Worm (Caenorhabditis elegans) whole organism, L2 larva: ENCODE data around the gene F09C12.2.

Experiments used
- C34F6.9 ChIP-seq: fragments of 150-350 bp; optimal IDR thresholded peaks from 2 replicates; lab custom pipeline; 2014; ENCODE audit warnings: missing biosample characterization, missing genetic modification characterization
- F13H6.1 ChIP-seq: sonication (generic microtip); optimal IDR thresholded peaks from 2 replicates; lab custom pipeline; 2016; ENCODE audit warnings: missing genetic modification characterization, missing compliant biosample characterization
- R02D3.7 ChIP-seq: fragments of 150-350 bp; optimal IDR thresholded peaks from 2 replicates; lab custom pipeline; 2014; ENCODE audit warnings: missing biosample characterization, missing genetic modification characterization
- Y55F3AM.14 ChIP-seq: fragments of 200-800 bp; sonication (Bioruptor generic); optimal IDR thresholded peaks from 2 replicates; lab custom pipeline; 2018; ENCODE audit warnings: mild to moderate bottlenecking, missing genetic modification characterization, missing compliant biosample characterization
- ZK546.5 ChIP-seq: sonication (generic microtip); optimal IDR thresholded peaks from 2 replicates; lab custom pipeline; 2017; ENCODE audit warnings: missing biosample characterization, missing genetic modification characterization
- alr-1 ChIP-seq: fragments of 150-350 bp; optimal IDR thresholded peaks from 2 replicates; lab custom pipeline; 2014; ENCODE audit warnings: missing biosample characterization, missing genetic modification characterization
- aly-2 ChIP-seq: fragments of 150-350 bp; optimal IDR thresholded peaks from 2 replicates; lab custom pipeline; 2014; ENCODE audit warnings: missing biosample characterization, missing genetic modification characterization
- ama-1 ChIP-seq: fragments of 150-350 bp; optimal IDR thresholded peaks from 2 replicates; lab custom pipeline; 2018; ENCODE audit warnings: inconsistent platforms
- blmp-1 ChIP-seq: sonication (generic microtip); optimal IDR thresholded peaks from 2 replicates; lab custom pipeline; 2017; ENCODE audit warnings: missing genetic modification characterization, mild to moderate bottlenecking, missing compliant biosample characterization, antibody characterized with exemption, moderate library complexity; ENCODE audit not compliant: insufficient read depth
- ceh-16 ChIP-seq: fragments of 150-350 bp; optimal IDR thresholded peaks from 2 replicates; lab custom pipeline; 2014; ENCODE audit warnings: missing biosample characterization, missing genetic modification characterization
- ceh-82 ChIP-seq: fragments of 150-350 bp; optimal IDR thresholded peaks from 2 replicates; lab custom pipeline; 2014; ENCODE audit warnings: missing biosample characterization, missing genetic modification characterization
- crh-2 ChIP-seq: sonication (generic microtip); optimal IDR thresholded peaks from 2 replicates; lab custom pipeline; 2017; ENCODE audit warnings: missing biosample characterization, missing genetic modification characterization
- dmd-4 ChIP-seq: sonication (generic microtip); optimal IDR thresholded peaks from 2 replicates; lab custom pipeline; 2017; ENCODE audit warnings: missing biosample characterization, missing genetic modification characterization
- egl-27 ChIP-seq: sonication (generic microtip); optimal IDR thresholded peaks from 3 replicates; lab custom pipeline; 2017; ENCODE audit warnings: missing biosample characterization, missing genetic modification reagents, missing genetic modification characterization
- elt-1 ChIP-seq: fragments of 150-350 bp; optimal IDR thresholded peaks from 2 replicates; lab custom pipeline; 2014; ENCODE audit warnings: missing biosample characterization, missing genetic modification characterization
- elt-3 ChIP-seq: sonication (generic microtip); optimal IDR thresholded peaks from 2 replicates; lab custom pipeline; 2017; ENCODE audit warnings: missing biosample characterization, missing genetic modification characterization
- fos-1 ChIP-seq: fragments of 150-350 bp; optimal IDR thresholded peaks from 2 replicates; lab custom pipeline; 2014; ENCODE audit warnings: missing biosample characterization, missing genetic modification characterization
- gmeb-1 ChIP-seq: fragments of 150-350 bp; optimal IDR thresholded peaks from 2 replicates; lab custom pipeline; 2014; ENCODE audit warnings: missing biosample characterization, missing genetic modification characterization
- lin-11 ChIP-seq: fragments of 150-350 bp; sonication (generic microtip); optimal IDR thresholded peaks from 2 replicates; lab custom pipeline; 2014; ENCODE audit warnings: missing biosample characterization, missing genetic modification characterization, inconsistent platforms, mixed read lengths
- lin-13 ChIP-seq: fragments of 150-350 bp; optimal IDR thresholded peaks from 2 replicates; lab custom pipeline; 2014; ENCODE audit warnings: missing biosample characterization, missing genetic modification reagents, missing genetic modification characterization
- lin-39 ChIP-seq: fragments of 150-350 bp; optimal IDR thresholded peaks from 2 replicates; lab custom pipeline; 2014; ENCODE audit warnings: missing biosample characterization, missing genetic modification reagents, missing genetic modification characterization
- lsy-2 ChIP-seq, 2 experiments: fragments of 150-350 bp in 1 of 2; sonication (generic microtip) in 1 of 2; optimal IDR thresholded peaks; 2 replicates each; lab custom pipeline; 2014 to 2017; ENCODE audit warnings: missing biosample characterization in 2 of 2, missing genetic modification characterization in 2 of 2
- mab-5 ChIP-seq: fragments of 150-350 bp; optimal IDR thresholded peaks from 2 replicates; lab custom pipeline; 2014; ENCODE audit warnings: missing biosample characterization, missing genetic modification characterization
- mbf-1 ChIP-seq: sonication (generic microtip); optimal IDR thresholded peaks from 2 replicates; lab custom pipeline; 2017; ENCODE audit warnings: missing biosample characterization, missing genetic modification characterization
- mdl-1 ChIP-seq, 2 experiments: fragments of 150-350 bp in 1 of 2; sonication (generic microtip) in 1 of 2; optimal IDR thresholded peaks; 2 replicates each; lab custom pipeline; 2017; ENCODE audit warnings: missing biosample characterization in 2 of 2, missing genetic modification characterization in 2 of 2
- nhr-10 ChIP-seq: sonication (generic microtip); optimal IDR thresholded peaks from 2 replicates; lab custom pipeline; 2017; ENCODE audit warnings: missing biosample characterization, missing genetic modification characterization
- nhr-11 ChIP-seq: fragments of 150-350 bp; optimal IDR thresholded peaks from 2 replicates; lab custom pipeline; 2014; ENCODE audit warnings: missing biosample characterization, missing genetic modification characterization
- nhr-12 ChIP-seq: fragments of 150-350 bp; optimal IDR thresholded peaks from 2 replicates; lab custom pipeline; 2014; ENCODE audit warnings: missing biosample characterization, missing genetic modification characterization
- nhr-129 ChIP-seq: fragments of 150-350 bp; optimal IDR thresholded peaks from 2 replicates; lab custom pipeline; 2014; ENCODE audit warnings: missing biosample characterization, missing genetic modification characterization
- nhr-21 ChIP-seq: fragments of 150-350 bp; optimal IDR thresholded peaks from 2 replicates; lab custom pipeline; 2014; ENCODE audit warnings: missing biosample characterization, missing genetic modification characterization
- nhr-23 ChIP-seq: fragments of 150-350 bp; optimal IDR thresholded peaks from 2 replicates; lab custom pipeline; 2014; ENCODE audit warnings: missing biosample characterization, missing genetic modification reagents, missing genetic modification characterization
- nhr-237 ChIP-seq: fragments of 150-350 bp; optimal IDR thresholded peaks from 2 replicates; lab custom pipeline; 2014; ENCODE audit warnings: missing biosample characterization, missing genetic modification characterization
- nhr-25 ChIP-seq: fragments of 150-350 bp; sonication (generic microtip); optimal IDR thresholded peaks from 3 replicates; lab custom pipeline; 2014; ENCODE audit warnings: missing biosample characterization, missing genetic modification characterization
- nhr-6 ChIP-seq: fragments of 150-350 bp; optimal IDR thresholded peaks from 2 replicates; lab custom pipeline; 2014; ENCODE audit warnings: missing biosample characterization, missing genetic modification characterization
- nhr-77 ChIP-seq: fragments of 150-350 bp; optimal IDR thresholded peaks from 2 replicates; lab custom pipeline; 2014; ENCODE audit warnings: missing biosample characterization, missing genetic modification characterization
- peb-1 ChIP-seq: fragments of 150-350 bp; optimal IDR thresholded peaks from 2 replicates; lab custom pipeline; 2014; ENCODE audit warnings: missing biosample characterization, missing genetic modification characterization
- skn-1 ChIP-seq: sonication (generic microtip); optimal IDR thresholded peaks from 2 replicates; lab custom pipeline; 2017; ENCODE audit warnings: missing biosample characterization, missing genetic modification characterization
- sma-3 ChIP-seq: sonication (generic microtip); optimal IDR thresholded peaks from 2 replicates; lab custom pipeline; 2016; ENCODE audit warnings: missing genetic modification reagents, missing genetic modification characterization, missing compliant biosample characterization
- snpc-4 ChIP-seq: fragments of 150-350 bp; optimal IDR thresholded peaks from 2 replicates; lab custom pipeline; 2014; ENCODE audit warnings: missing biosample characterization, missing genetic modification characterization
- unc-39 ChIP-seq: fragments of 150-350 bp; optimal IDR thresholded peaks from 2 replicates; lab custom pipeline; 2014; ENCODE audit warnings: missing biosample characterization, missing genetic modification characterization
- unc-55 ChIP-seq: fragments of 150-350 bp; sonication (generic microtip); optimal IDR thresholded peaks from 3 replicates; lab custom pipeline; 2014; ENCODE audit warnings: missing biosample characterization, missing genetic modification reagents, missing genetic modification characterization
- unc-62 ChIP-seq: fragments of 150-350 bp; optimal IDR thresholded peaks from 2 replicates; lab custom pipeline; 2014; ENCODE audit warnings: missing biosample characterization, missing genetic modification reagents, missing genetic modification characterization
- zag-1 ChIP-seq: fragments of 150-350 bp; optimal IDR thresholded peaks from 2 replicates; lab custom pipeline; 2014; ENCODE audit warnings: missing biosample characterization, missing genetic modification characterization
- ztf-1 ChIP-seq: fragments of 200-800 bp; sonication (Bioruptor generic); conservative IDR thresholded peaks from 2 replicates; pipeline ENCODE4 v1.3.6; 2022; ENCODE audit warnings: missing genetic modification characterization, missing compliant biosample characterization
- ztf-11 ChIP-seq: sonication (generic microtip); optimal IDR thresholded peaks from 2 replicates; lab custom pipeline; 2017; ENCODE audit warnings: missing biosample characterization, missing genetic modification characterization
- ztf-4 ChIP-seq: fragments of 150-350 bp; optimal IDR thresholded peaks from 2 replicates; lab custom pipeline; 2014; ENCODE audit warnings: missing biosample characterization, missing genetic modification characterization

The F09C12.2 gene

ce11 chrII:5109693-5110092 is at the start of gene F09C12.2:
F09C12.2 (plus strand) TSS chrII:5110012.
- TF ChIP-seq fos-1 (tag; lab: Kevin White, UChicago) (peak; percentile 14), F13H6.1 (tag; lab: Kevin White, UChicago) (no peak), ama-1 (lab: Kevin White, UChicago) (no peak)
- TF ChIP-seq, all 48 proteins: peak for 1

ce11 chrII:5060719-5061118 is 49.1 kb upstream of the F09C12.2 start, which contains the start of gene pho-12:
pho-12 (minus strand) TSS chrII:5060819.
- no peak for TF ChIP-seq skn-1 (tag; lab: Kevin White, UChicago)
- no peak for TF ChIP-seq Y55F3AM.14 (GFP tag; lab: Kevin White, UChicago)
- no peak for TF ChIP-seq nhr-11 (tag; lab: Kevin White, UChicago)
- TF ChIP-seq ztf-11 = no peak
- TF ChIP-seq sma-3 (GFP tag; lab: Kevin White, UChicago) = no peak
- no peak for TF ChIP-seq unc-55 (GFP tag; lab: Kevin White, UChicago)
- no peak for TF ChIP-seq unc-62
- TF ChIP-seq nhr-237 (tag; lab: Kevin White, UChicago) = no peak
- no peak for TF ChIP-seq lsy-2 (tag; optimal IDR thresholded peaks at IDR 0.05; lab: Kevin White, UChicago)
- no peak for TF ChIP-seq nhr-10
- no peak for TF ChIP-seq lin-11 (tag; lab: Kevin White, UChicago)
- TF ChIP-seq nhr-12 (tag; lab: Kevin White, UChicago) = no peak
- no peak for TF ChIP-seq nhr-6 (tag; lab: Kevin White, UChicago)
- TF ChIP-seq R02D3.7 = no peak
- no peak for TF ChIP-seq elt-3 (tag; lab: Kevin White, UChicago)
- no peak for TF ChIP-seq lin-13 (GFP tag; lab: Kevin White, UChicago)
- TF ChIP-seq snpc-4 (tag; lab: Kevin White, UChicago) = no peak
- no peak for TF ChIP-seq ceh-16 (tag; lab: Kevin White, UChicago)
- no peak for TF ChIP-seq lin-39 (tag; lab: Kevin White, UChicago)
- TF ChIP-seq, all 48 proteins: peak for 0

ce11 chrII:5061794-5062368 is 47.9 kb upstream of the F09C12.2 start, which contains the start of gene smc-5:
smc-5 (plus strand) TSS chrII:5062125.
- TF ChIP-seq nhr-23 (no peak), R02D3.7 (no peak), ztf-1 (GFP tag; lab: Robert Waterston, UW) (no peak), ztf-11 (no peak), dmd-4 (tag; lab: Kevin White, UChicago) (no peak), mab-5 (tag; lab: Kevin White, UChicago) (no peak), Y55F3AM.14 (GFP tag; lab: Kevin White, UChicago) (no peak), unc-62 (no peak), nhr-77 (tag; lab: Kevin White, UChicago) (no peak), nhr-129 (peak; percentile 78), ceh-82 (no peak), snpc-4 (tag; lab: Kevin White, UChicago) (peak; percentile 82), nhr-237 (tag; lab: Kevin White, UChicago) (no peak), blmp-1 (tag; lab: Kevin White, UChicago) (peak; percentile 9), C34F6.9 (tag; lab: Kevin White, UChicago) (peak; percentile 83), peb-1 (tag; lab: Kevin White, UChicago) (no peak), zag-1 (tag; lab: Kevin White, UChicago) (no peak), nhr-11 (tag; lab: Kevin White, UChicago) (no peak), nhr-25 (tag; lab: Kevin White, UChicago) (no peak), aly-2 (tag; lab: Kevin White, UChicago) (no peak), mdl-1 (tag; optimal IDR thresholded peaks at IDR 0.05; lab: Kevin White, UChicago) (no peak), ceh-16 (tag; lab: Kevin White, UChicago) (no peak), alr-1 (tag; lab: Kevin White, UChicago) (no peak), ztf-4 (tag; lab: Kevin White, UChicago) (no peak), unc-55 (GFP tag; lab: Kevin White, UChicago) (peak; percentile 94), lin-11 (tag; lab: Kevin White, UChicago) (peak; percentile 10), nhr-6 (tag; lab: Kevin White, UChicago) (no peak), elt-3 (tag; lab: Kevin White, UChicago) (no peak), nhr-21 (tag; lab: Kevin White, UChicago) (peak; percentile 28), lin-13 (GFP tag; lab: Kevin White, UChicago) (peak; percentile 78), ZK546.5 (no peak), unc-39 (tag; lab: Kevin White, UChicago) (no peak), ama-1 (lab: Kevin White, UChicago) (no peak), nhr-12 (tag; lab: Kevin White, UChicago) (no peak), crh-2 (tag; lab: Kevin White, UChicago) (peak; percentile 77), elt-1 (no peak), gmeb-1 (tag; lab: Kevin White, UChicago) (peak; percentile 80), lsy-2 (tag; optimal IDR thresholded peaks at IDR 0.05; lab: Kevin White, UChicago) (peak; percentile 50 to 88), fos-1 (tag; lab: Kevin White, UChicago) (peak; percentile 40), egl-27 (tag; lab: Kevin White, UChicago) (no peak), nhr-10 (no peak), mbf-1 (tag; lab: Kevin White, UChicago) (no peak), skn-1 (tag; lab: Kevin White, UChicago) (no peak)
